Worm (Caenorhabditis elegans) whole organism, L4 larva: ENCODE results near the gene ZK742.3.

Experiments used
- F26F4.8 ChIP-seq: fragments of 200-800 bp; sonication (Bioruptor generic); conservative IDR thresholded peaks from 2 replicates; pipeline ENCODE4 v1.3.6; 2022; ENCODE audit warnings: missing genetic modification characterization, missing compliant biosample characterization
- F44E2.7 ChIP-seq: fragments of 200-800 bp; sonication (Bioruptor generic); IDR thresholded peaks from 2 replicates; pipeline ENCODE4 v2.1.2; 2022; ENCODE audit warnings: missing genetic modification characterization, missing compliant biosample characterization
- T20F7.1 ChIP-seq: fragments of 200-800 bp; sonication (Bioruptor generic); optimal IDR thresholded peaks from 2 replicates; lab custom pipeline; 2018; ENCODE audit warnings: mild to moderate bottlenecking, missing genetic modification characterization, missing compliant biosample characterization
- T26A8.4 ChIP-seq: fragments of 200-800 bp; sonication (Bioruptor generic); IDR thresholded peaks from 2 replicates; pipeline ENCODE4 v1.3.6; 2022; ENCODE audit warnings: missing genetic modification characterization, missing compliant biosample characterization
- Y5F2A.4 ChIP-seq: fragments of 200-800 bp; sonication (Bioruptor generic); optimal IDR thresholded peaks from 2 replicates; lab custom pipeline; 2018; ENCODE audit warnings: mild to moderate bottlenecking, missing genetic modification characterization, missing compliant biosample characterization
- ZK337.2 ChIP-seq: fragments of 200-800 bp; sonication (Bioruptor generic); IDR thresholded peaks from 2 replicates; pipeline ENCODE4 v1.3.6; 2022; ENCODE audit warnings: missing genetic modification reagents, missing genetic modification characterization, missing compliant biosample characterization
- aha-1 ChIP-seq: fragments of 150-350 bp; peaks from one replicate; lab custom pipeline; 2014; ENCODE audit warnings: missing biosample characterization, missing genetic modification characterization
- aly-2 ChIP-seq: sonication (generic microtip); optimal IDR thresholded peaks from 2 replicates; lab custom pipeline; 2018; ENCODE audit warnings: missing biosample characterization, missing genetic modification characterization
- arid-1 ChIP-seq: fragments of 200-800 bp; sonication (Bioruptor generic); conservative IDR thresholded peaks from 2 replicates; pipeline ENCODE4 v1.3.6; 2022; ENCODE audit warnings: missing genetic modification reagents, missing genetic modification characterization, missing compliant biosample characterization
- attf-4 ChIP-seq: sonication (generic microtip); optimal IDR thresholded peaks from 3 replicates; lab custom pipeline; 2017; ENCODE audit warnings: missing biosample characterization, missing genetic modification characterization
- cey-2 ChIP-seq: sonication (generic microtip); optimal IDR thresholded peaks from 3 replicates; lab custom pipeline; 2017; ENCODE audit warnings: missing genetic modification characterization, mild to moderate bottlenecking, missing compliant biosample characterization, antibody characterized with exemption, borderline replicate concordance; ENCODE audit not compliant: insufficient read depth
- daf-16 ChIP-seq, 3 experiments: sonication (generic microtip); optimal IDR thresholded peaks; 2 replicates each; lab custom pipeline; 2016 to 2017; ENCODE audit warnings: missing genetic modification characterization in 3 of 3, missing genetic modification reagents in 3 of 3, mild to moderate bottlenecking in 2 of 3, missing compliant biosample characterization in 2 of 3, missing biosample characterization in 1 of 3, moderate library complexity in 1 of 3
- daf-19 ChIP-seq: fragments of 200-800 bp; sonication (Bioruptor generic); conservative IDR thresholded peaks from 2 replicates; pipeline ENCODE4 v1.3.6; 2022; ENCODE audit warnings: missing genetic modification characterization, missing compliant biosample characterization
- dmd-6 ChIP-seq: fragments of 200-800 bp; sonication (Bioruptor generic); IDR thresholded peaks from 2 replicates; pipeline ENCODE4 v1.3.6; 2022; ENCODE audit warnings: missing genetic modification reagents, missing genetic modification characterization, missing compliant biosample characterization
- dpl-1 ChIP-seq: fragments of 150-350 bp; optimal IDR thresholded peaks from 2 replicates; lab custom pipeline; 2014; ENCODE audit warnings: missing biosample characterization, missing genetic modification reagents, missing genetic modification characterization
- dve-1 ChIP-seq: sonication (generic microtip); optimal IDR thresholded peaks from 2 replicates; lab custom pipeline; 2017; ENCODE audit warnings: antibody characterized with exemption, mild to moderate bottlenecking, missing genetic modification characterization, missing compliant biosample characterization; ENCODE audit not compliant: insufficient read depth
- fos-1 ChIP-seq: fragments of 150-350 bp; optimal IDR thresholded peaks from 2 replicates; lab custom pipeline; 2014; ENCODE audit warnings: missing biosample characterization, missing genetic modification characterization
- hlh-11 ChIP-seq: fragments of 200-800 bp; sonication (Bioruptor generic); optimal IDR thresholded peaks from 2 replicates; lab custom pipeline; 2018; ENCODE audit warnings: mild to moderate bottlenecking, missing genetic modification characterization, missing compliant biosample characterization
- hlh-30 ChIP-seq: sonication (generic microtip); optimal IDR thresholded peaks from 2 replicates; lab custom pipeline; 2017; ENCODE audit warnings: antibody characterized with exemption, mild to moderate bottlenecking, missing genetic modification characterization, missing compliant biosample characterization; ENCODE audit not compliant: insufficient read depth
- hmg-1.1 ChIP-seq: fragments of 200-800 bp; sonication (Bioruptor generic); IDR thresholded peaks from 2 replicates; pipeline ENCODE4 v1.3.6; 2022; ENCODE audit warnings: missing genetic modification reagents, missing genetic modification characterization, missing compliant biosample characterization
- jun-1 ChIP-seq: fragments of 150-350 bp; optimal IDR thresholded peaks from 2 replicates; lab custom pipeline; 2014; ENCODE audit warnings: missing biosample characterization, missing genetic modification reagents, missing genetic modification characterization
- lin-38 ChIP-seq: fragments of 200-800 bp; sonication (Bioruptor generic); IDR thresholded peaks from 2 replicates; pipeline ENCODE4 v1.3.6; 2022; ENCODE audit warnings: missing genetic modification reagents, missing genetic modification characterization, missing compliant biosample characterization
- lsy-2 ChIP-seq, 2 experiments: fragments of 150-350 bp in 1 of 2; sonication (generic microtip) in 1 of 2; optimal IDR thresholded peaks; 2 replicates each; lab custom pipeline; 2014 to 2017; ENCODE audit warnings: missing biosample characterization in 2 of 2, missing genetic modification characterization in 2 of 2
- madf-5 ChIP-seq, 2 experiments: fragments of 200-800 bp; sonication (Bioruptor generic); IDR thresholded peaks; 2 replicates each; pipeline ENCODE4 v1.3.6; 2022; ENCODE audit warnings: missing compliant biosample characterization in 2 of 2, missing genetic modification characterization in 2 of 2
- mdl-1 ChIP-seq, 2 experiments: fragments of 150-350 bp in 1 of 2; sonication (generic microtip) in 1 of 2; optimal IDR thresholded peaks; 2 replicates each; lab custom pipeline; 2014 to 2017; ENCODE audit warnings: missing biosample characterization in 2 of 2, missing genetic modification characterization in 2 of 2
- mep-1 ChIP-seq: fragments of 150-350 bp; sonication (generic microtip); optimal IDR thresholded peaks from 3 replicates; lab custom pipeline; 2014; ENCODE audit warnings: missing biosample characterization, missing genetic modification characterization
- mxl-3 ChIP-seq: fragments of 200-800 bp; sonication (Bioruptor generic); optimal IDR thresholded peaks from 2 replicates; lab custom pipeline; 2018; ENCODE audit warnings: mild to moderate bottlenecking, missing genetic modification characterization, missing compliant biosample characterization
- nhr-11 ChIP-seq: fragments of 150-350 bp; optimal IDR thresholded peaks from 2 replicates; lab custom pipeline; 2014; ENCODE audit warnings: missing biosample characterization, missing genetic modification characterization
- nhr-111 ChIP-seq: fragments of 200-800 bp; sonication (Bioruptor generic); optimal IDR thresholded peaks from 2 replicates; lab custom pipeline; 2018; ENCODE audit warnings: mild to moderate bottlenecking, missing genetic modification characterization, missing compliant biosample characterization
- nhr-42 ChIP-seq: fragments of 200-800 bp; sonication (Bioruptor generic); IDR thresholded peaks from 2 replicates; pipeline ENCODE4 v1.3.6; 2022; ENCODE audit warnings: missing genetic modification characterization, missing compliant biosample characterization
- nhr-48 ChIP-seq: sonication (generic microtip); optimal IDR thresholded peaks from 2 replicates; lab custom pipeline; 2016; ENCODE audit warnings: mild to moderate bottlenecking, missing genetic modification characterization, missing compliant biosample characterization
- nhr-6 ChIP-seq: fragments of 150-350 bp; optimal IDR thresholded peaks from 2 replicates; lab custom pipeline; 2014; ENCODE audit warnings: missing biosample characterization, missing genetic modification characterization
- nhr-77 ChIP-seq: fragments of 150-350 bp; optimal IDR thresholded peaks from 2 replicates; lab custom pipeline; 2014; ENCODE audit warnings: missing biosample characterization, missing genetic modification characterization
- php-3 ChIP-seq: fragments of 200-800 bp; sonication (Bioruptor generic); IDR thresholded peaks from 2 replicates; pipeline ENCODE4 v1.3.6; 2022; ENCODE audit warnings: missing genetic modification reagents, missing genetic modification characterization, missing compliant biosample characterization
- pqm-1 ChIP-seq: sonication (generic microtip); optimal IDR thresholded peaks from 2 replicates; lab custom pipeline; 2017; ENCODE audit warnings: missing biosample characterization, missing genetic modification characterization
- rbr-2 ChIP-seq: sonication (generic microtip); optimal IDR thresholded peaks from 2 replicates; lab custom pipeline; 2016; ENCODE audit warnings: missing genotype, missing genetic modification characterization, missing compliant biosample characterization
- sdz-12 ChIP-seq: fragments of 200-800 bp; sonication (Bioruptor generic); optimal IDR thresholded peaks from 2 replicates; lab custom pipeline; 2018; ENCODE audit warnings: mild to moderate bottlenecking, missing genetic modification characterization, missing compliant biosample characterization
- set-16 ChIP-seq: fragments of 200-800 bp; sonication (Bioruptor generic); IDR thresholded peaks from 2 replicates; pipeline ENCODE4 v1.3.6; 2022; ENCODE audit warnings: missing genetic modification reagents, missing genetic modification characterization, missing compliant biosample characterization
- skn-1 ChIP-seq: fragments of 150-350 bp; optimal IDR thresholded peaks from 2 replicates; lab custom pipeline; 2014; ENCODE audit warnings: missing biosample characterization, missing genetic modification characterization
- snpc-1.2 ChIP-seq: fragments of 200-800 bp; sonication (Bioruptor generic); IDR thresholded peaks from 2 replicates; pipeline ENCODE4 v1.3.6; 2022; ENCODE audit warnings: missing genetic modification reagents, missing genetic modification characterization, missing compliant biosample characterization
- spr-1 ChIP-seq: sonication (generic microtip); optimal IDR thresholded peaks from 2 replicates; lab custom pipeline; 2016; ENCODE audit warnings: mild to moderate bottlenecking, missing genetic modification characterization, missing compliant biosample characterization
- tra-1 ChIP-seq: fragments of 200-800 bp; sonication (Bioruptor generic); IDR thresholded peaks from 2 replicates; pipeline ENCODE4 v1.3.6; 2022; ENCODE audit warnings: missing genetic modification reagents, missing genetic modification characterization, missing compliant biosample characterization
- unc-130 ChIP-seq: sonication (generic microtip); optimal IDR thresholded peaks from 2 replicates; lab custom pipeline; 2016; ENCODE audit warnings: missing genetic modification reagents, missing genetic modification characterization, missing compliant biosample characterization
- unc-62 ChIP-seq, 3 experiments: fragments of 150-350 bp in 1 of 3; sonication (generic microtip); optimal IDR thresholded peaks in 2 of 3; peaks in 1 of 3; 1 replicate in 1 of 3; 2 replicates in 2 of 3; lab custom pipeline; 2014 to 2017; ENCODE audit warnings: missing biosample characterization in 3 of 3, missing genetic modification characterization in 3 of 3, missing genetic modification reagents in 3 of 3, missing genotype in 1 of 3
- vab-7 ChIP-seq: fragments of 200-800 bp; sonication (Bioruptor generic); IDR thresholded peaks from 2 replicates; pipeline ENCODE4 v1.3.6; 2022; ENCODE audit warnings: missing genetic modification reagents, missing genetic modification characterization, missing compliant biosample characterization
- zfp-3 ChIP-seq: fragments of 200-800 bp; sonication (Bioruptor generic); conservative IDR thresholded peaks from 2 replicates; pipeline ENCODE4 v1.3.6; 2022; ENCODE audit warnings: missing genetic modification reagents, missing genetic modification characterization, missing compliant biosample characterization
- zip-2 ChIP-seq: fragments of 150-350 bp; optimal IDR thresholded peaks from 2 replicates; lab custom pipeline; 2014; ENCODE audit warnings: missing biosample characterization, missing genetic modification characterization

Gene ZK742.3

ce11 chrV:7848251-7848650 lies 38.5 kb upstream of the ZK742.3 start (continued):
- TF ChIP-seq zfp-3 (no peak), nhr-111 (no peak), dve-1 (no peak), daf-19 (GFP tag; lab: Robert Waterston, UW) (no peak), nhr-42 (GFP tag; lab: Robert Waterston, UW) (no peak), nhr-6 (tag; lab: Kevin White, UChicago) (no peak), dpl-1 (no peak), hlh-30 (peak; percentile 97), nhr-77 (tag; lab: Kevin White, UChicago) (peak; percentile 29), set-16 (GFP tag; lab: Robert Waterston, UW) (peak; percentile 69), fos-1 (no peak), madf-5 (GFP tag; IDR thresholded peaks at IDR 0.05; lab: Robert Waterston, UW) (no peak), mep-1 (tag; lab: Kevin White, UChicago) (peak; percentile 26), mxl-3 (GFP tag; lab: Kevin White, UChicago) (peak; percentile 74), nhr-48 (tag; lab: Kevin White, UChicago) (no peak), ZK337.2 (GFP tag; lab: Robert Waterston, UW) (no peak), mdl-1 (tag; optimal IDR thresholded peaks at IDR 0.05; lab: Kevin White, UChicago) (peak in 1 of 2 experiments; percentile 72), F26F4.8 (GFP tag; lab: Robert Waterston, UW) (no peak), T20F7.1 (GFP tag; lab: Kevin White, UChicago) (no peak), php-3 (GFP tag; lab: Robert Waterston, UW) (peak; percentile 54; the same call in 1 of the 2 replicates), tra-1 (no peak), snpc-1.2 (no peak), unc-130 (no peak), F44E2.7 (GFP tag; lab: Robert Waterston, UW) (no peak), zip-2 (tag; lab: Kevin White, UChicago) (no peak), T26A8.4 (GFP tag; lab: Robert Waterston, UW) (no peak), jun-1 (tag; lab: Kevin White, UChicago) (no peak), sdz-12 (no peak)

- TF ChIP-seq daf-16 (GFP tag; optimal IDR thresholded peaks at IDR 0.05; lab: Kevin White, UChicago) (no peak), daf-16 (tag; optimal IDR thresholded peaks at IDR 0.05; lab: Kevin White, UChicago) (peak; percentile 74), nhr-11 (tag; lab: Kevin White, UChicago) (no peak)
Observed at ce11 chrV:7847687-7848086, 38.0 kb upstream of the ZK742.3 start.

ce11 chrV:7847170-7847569 lies 37.5 kb upstream of the ZK742.3 start, which contains the start of gene memo-1:
memo-1 (minus strand) TSS chrV:7847171.
- TF ChIP-seq unc-62 (GFP tag; optimal IDR thresholded peaks at IDR 0.05 in 1 of 2; lab: Kevin White, UChicago): peak in 1 of 2 experiments; percentile 89
- TF ChIP-seq unc-62 (tag; optimal IDR thresholded peaks at IDR 0.05; lab: Kevin White, UChicago): no peak
- no peak for TF ChIP-seq pqm-1 (tag; lab: Kevin White, UChicago)
- 0 out of 2 replicates have a peak, but pooled peaks have one; percentile 9 for TF ChIP-seq dmd-6 (GFP tag; lab: Robert Waterston, UW)
- TF ChIP-seq hlh-11 (tag; lab: Kevin White, UChicago): no peak
- no peak for TF ChIP-seq F26F4.8 (GFP tag; lab: Robert Waterston, UW)
- no peak for TF ChIP-seq vab-7
- no peak for TF ChIP-seq spr-1 (tag; lab: Kevin White, UChicago)
- TF ChIP-seq unc-130: no peak
- no peak for TF ChIP-seq dpl-1
- TF ChIP-seq arid-1: no peak
- 0 out of 2 replicates have a peak, but pooled peaks have one; percentile 17 for TF ChIP-seq lin-38
- TF ChIP-seq rbr-2 (tag; lab: Kevin White, UChicago): no peak
- TF ChIP-seq mdl-1 (tag; optimal IDR thresholded peaks at IDR 0.05; lab: Kevin White, UChicago): no peak
- peak; percentile 33 for TF ChIP-seq aha-1 (tag; lab: Kevin White, UChicago)
- TF ChIP-seq cey-2: no peak
- no peak for TF ChIP-seq nhr-48 (tag; lab: Kevin White, UChicago)
- TF ChIP-seq aly-2: no peak
- no peak for TF ChIP-seq T20F7.1 (GFP tag; lab: Kevin White, UChicago)
- no peak for TF ChIP-seq Y5F2A.4 (GFP tag; lab: Kevin White, UChicago)
- TF ChIP-seq hmg-1.1: no peak; the same call in 1 of the 2 replicates
- no peak for TF ChIP-seq attf-4 (tag; lab: Kevin White, UChicago)
- TF ChIP-seq mxl-3 (GFP tag; lab: Kevin White, UChicago): no peak
- no peak for TF ChIP-seq skn-1
- no peak for TF ChIP-seq fos-1
- TF ChIP-seq madf-5 (GFP tag; IDR thresholded peaks at IDR 0.05; lab: Robert Waterston, UW): no peak
- no peak for TF ChIP-seq lsy-2 (tag; optimal IDR thresholded peaks at IDR 0.05; lab: Kevin White, UChicago)
- no peak for TF ChIP-seq F44E2.7 (GFP tag; lab: Robert Waterston, UW)
